Worm (Caenorhabditis elegans): ENCODE results near the gene sknr-1.
A peak's percentile ranks its signal among the peaks of the same experiment; 100 is the strongest.

The sknr-1 gene

ce11 chrV:2638545-2638944, 13.3 kb upstream of the sknr-1 start, which contains the start of gene W02H5.19:
Gene W02H5.19 (plus strand): TSS chrV:2638890.
- TF ChIP-seq unc-39 (tag; optimal IDR thresholded peaks at IDR 0.05) (no peak), zag-1 (tag; optimal IDR thresholded peaks at IDR 0.05) (no peak), C34F6.9 (tag; optimal IDR thresholded peaks at IDR 0.05) (peak; percentile 71), egl-27 (tag; optimal IDR thresholded peaks at IDR 0.05) (no peak), dmd-4 (tag; optimal IDR thresholded peaks at IDR 0.05) (no peak), nhr-12 (tag; optimal IDR thresholded peaks at IDR 0.05) (no peak), alr-1 (tag; optimal IDR thresholded peaks at IDR 0.05) (no peak), ztf-11 (tag; optimal IDR thresholded peaks at IDR 0.05) (no peak), nhr-129 (tag; optimal IDR thresholded peaks at IDR 0.05) (peak; percentile 6), lsy-2 (tag; optimal IDR thresholded peaks at IDR 0.05) (peak; percentile 82 to 87), sem-4 (tag; optimal IDR thresholded peaks at IDR 0.05) (no peak), ceh-16 (tag; optimal IDR thresholded peaks at IDR 0.05) (peak; percentile 25), elt-3 (tag; optimal IDR thresholded peaks at IDR 0.05) (no peak), lin-11 (tag; optimal IDR thresholded peaks at IDR 0.05) (peak; percentile 79), unc-55 (GFP tag; optimal IDR thresholded peaks at IDR 0.05) (peak; percentile 78), nhr-6 (tag; optimal IDR thresholded peaks at IDR 0.05) (peak; percentile 10), lin-13 (GFP tag; optimal IDR thresholded peaks at IDR 0.05) (peak; percentile 85), lin-39 (tag; optimal IDR thresholded peaks at IDR 0.05) (no peak), nhr-25 (tag; optimal IDR thresholded peaks at IDR 0.05) (peak; percentile 68), nhr-10 (tag; optimal IDR thresholded peaks at IDR 0.05) (peak; percentile 24), snpc-4 (tag; optimal IDR thresholded peaks at IDR 0.05) (peak; percentile 0), mdl-1 (tag; optimal IDR thresholded peaks at IDR 0.05) (no peak), ztf-1 (GFP tag; conservative IDR thresholded peaks at IDR 0.05) (0 out of 2 replicates have a peak, but pooled peaks have one; percentile 85), crh-2 (tag; optimal IDR thresholded peaks at IDR 0.05) (peak; percentile 86), mbf-1 (tag; optimal IDR thresholded peaks at IDR 0.05) (no peak), ama-1 (optimal IDR thresholded peaks at IDR 0.05) (no peak), sma-9 (GFP tag; optimal IDR thresholded peaks at IDR 0.05) (peak; percentile 96), sma-9 (tag; optimal IDR thresholded peaks at IDR 0.05) (no peak), ceh-82 (tag; optimal IDR thresholded peaks at IDR 0.05) (no peak), fos-1 (tag; optimal IDR thresholded peaks at IDR 0.05) (peak; percentile 31), F13H6.1 (tag; optimal IDR thresholded peaks at IDR 0.05) (peak; percentile 86), nhr-11 (tag; optimal IDR thresholded peaks at IDR 0.05) (no peak), elt-1 (tag; optimal IDR thresholded peaks at IDR 0.05) (no peak), nhr-237 (tag; optimal IDR thresholded peaks at IDR 0.05) (no peak), sma-3 (GFP tag; optimal IDR thresholded peaks at IDR 0.05) (peak; percentile 93), peb-1 (tag; optimal IDR thresholded peaks at IDR 0.05) (no peak), blmp-1 (tag; optimal IDR thresholded peaks at IDR 0.05; ENCODE audit: insufficient read depth) (no peak), mab-5 (tag; optimal IDR thresholded peaks at IDR 0.05) (peak; percentile 63), unc-62 (GFP tag; optimal IDR thresholded peaks at IDR 0.05) (no peak), skn-1 (tag; optimal IDR thresholded peaks at IDR 0.05) (no peak), ztf-4 (tag; optimal IDR thresholded peaks at IDR 0.05) (peak; percentile 41), nhr-21 (tag; optimal IDR thresholded peaks at IDR 0.05) (peak; percentile 61), Y55F3AM.14 (GFP tag; optimal IDR thresholded peaks at IDR 0.05) (no peak), gmeb-1 (tag; optimal IDR thresholded peaks at IDR 0.05) (peak; percentile 98), aly-2 (tag; optimal IDR thresholded peaks at IDR 0.05) (no peak), R02D3.7 (tag; optimal IDR thresholded peaks at IDR 0.05) (peak; percentile 43), nhr-23 (tag; optimal IDR thresholded peaks at IDR 0.05) (no peak), ZK546.5 (tag; optimal IDR thresholded peaks at IDR 0.05) (peak; percentile 18), nhr-77 (tag; optimal IDR thresholded peaks at IDR 0.05) (no peak)

Measured in whole organism, L2 larva.